Fruit fly (Drosophila melanogaster) Kc167 (cell line): ENCODE data around the gene CG13062.

Source experiments
- Myc ChIP-seq: fragments of >200 bp; optimal IDR thresholded peaks from 2 replicates; lab custom pipeline; 2017; ENCODE audit warnings: missing external identifiers
- Sin3A ChIP-seq: fragments of >200 bp; optimal IDR thresholded peaks from 2 replicates; lab custom pipeline; 2018; ENCODE audit warnings: missing external identifiers
- h ChIP-seq: fragments of >200 bp; optimal IDR thresholded peaks from 3 replicates; lab custom pipeline; 2018; ENCODE audit warnings: missing external identifiers
- insv ChIP-seq: fragments of >200 bp; optimal IDR thresholded peaks from 3 replicates; lab custom pipeline; 2018; ENCODE audit warnings: missing external identifiers
- psq ChIP-seq: fragments of >200 bp; optimal IDR thresholded peaks from 2 replicates; lab custom pipeline; 2017; ENCODE audit warnings: missing external identifiers
- ttk ChIP-seq: sonication (Bioruptor generic); optimal IDR thresholded peaks from 2 replicates; lab custom pipeline; 2017; ENCODE audit warnings: missing external identifiers

The CG13062 gene

dm6 chr3L:16305820-16306650, 8.1 kb upstream of the CG13062 start, which contains the start of the genes CG13043 and CG13063:
Gene CG13043, minus strand, starts transcription at chr3L:16305870.
Gene CG13063, plus strand, starts transcription at chr3L:16306600.
- no peak for TF ChIP-seq Myc (lab: Kevin White, UChicago)
- TF ChIP-seq Sin3A = no peak
- TF ChIP-seq psq = no peak
- TF ChIP-seq h (lab: Kevin White, UChicago) = no peak

dm6 chr3L:16308380-16308779, 5.7 kb upstream of the CG13062 start, which contains the start of gene CG13042:
Gene CG13042, minus strand, starts transcription at chr3L:16308480.
- TF ChIP-seq h (lab: Kevin White, UChicago) = no peak
- TF ChIP-seq Myc (lab: Kevin White, UChicago) = no peak
- no peak for TF ChIP-seq insv
- TF ChIP-seq psq = no peak
- no peak for TF ChIP-seq ttk (lab: Kevin White, UChicago)
- no peak for TF ChIP-seq Sin3A

dm6 chr3L:16309972-16310371, 4.1 kb upstream of the CG13062 start:
- TF ChIP-seq h (lab: Kevin White, UChicago) = no peak
- TF ChIP-seq psq = no peak
- no peak for TF ChIP-seq insv
- TF ChIP-seq ttk (lab: Kevin White, UChicago) = no peak
- TF ChIP-seq Myc (lab: Kevin White, UChicago) = no peak
- no peak for TF ChIP-seq Sin3A

- no peak for TF ChIP-seq insv
- TF ChIP-seq ttk (lab: Kevin White, UChicago) = no peak
- no peak for TF ChIP-seq Sin3A
- TF ChIP-seq h (lab: Kevin White, UChicago) = no peak
- TF ChIP-seq psq = no peak
- no peak for TF ChIP-seq Myc (lab: Kevin White, UChicago)
Measured at dm6 chr3L:16317724-16318123, 3.6 kb downstream of the CG13062 start, which contains the start of gene Nplp3. Gene Nplp3, plus strand, starts transcription at chr3L:16318024.

- TF ChIP-seq h (lab: Kevin White, UChicago) (no peak), Myc (lab: Kevin White, UChicago) (no peak), ttk (lab: Kevin White, UChicago) (no peak), psq (no peak), insv (no peak), Sin3A (no peak)
Measured at dm6 chr3L:16319399-16319906, 5.4 kb downstream of the CG13062 start, which contains the start of the genes CG13041 and CG13060. Gene CG13041, minus strand, starts transcription at chr3L:16319526. Gene CG13060, plus strand, starts transcription at chr3L:16319856.

- TF ChIP-seq h (lab: Kevin White, UChicago) (no peak), Myc (lab: Kevin White, UChicago) (no peak)
Measured at dm6 chr3L:16321172-16321571, 7.1 kb downstream of the CG13062 start, which contains the start of gene CG42718. Gene CG42718, minus strand, starts transcription at chr3L:16321272.

dm6 chr3L:16323372-16323771, 9.3 kb downstream of the CG13062 start, which contains the start of gene CG13059:
Gene CG13059, plus strand, starts transcription at chr3L:16323672.
- TF ChIP-seq h (lab: Kevin White, UChicago) (no peak), psq (no peak), insv (no peak), Sin3A (no peak), Myc (lab: Kevin White, UChicago) (no peak), ttk (lab: Kevin White, UChicago) (no peak)

dm6 chr3L:16326657-16327056, 12.6 kb downstream of the CG13062 start, which contains the start of the genes CG13040 and CG13039:
Gene CG13040, minus strand, starts transcription at chr3L:16326757.
Gene CG13039, minus strand, starts transcription at chr3L:16326762.
- TF ChIP-seq h (lab: Kevin White, UChicago) (no peak), insv (no peak), Myc (lab: Kevin White, UChicago) (no peak), ttk (lab: Kevin White, UChicago) (no peak), Sin3A (no peak), psq (no peak)

dm6 chr3L:16327776-16328175, 13.7 kb downstream of the CG13062 start, which contains the start of gene CG13038:
Gene CG13038, minus strand, starts transcription at chr3L:16327893.
- TF ChIP-seq insv (no peak), psq (no peak), Myc (lab: Kevin White, UChicago) (no peak), h (lab: Kevin White, UChicago) (no peak), Sin3A (no peak), ttk (lab: Kevin White, UChicago) (no peak)

- TF ChIP-seq h (lab: Kevin White, UChicago) (no peak), Myc (lab: Kevin White, UChicago) (no peak), ttk (lab: Kevin White, UChicago) (no peak), Sin3A (no peak), psq (no peak), insv (no peak)
Measured at dm6 chr3L:16328207-16328891, 14.3 kb downstream of the CG13062 start, which contains the start of gene CG13058. Gene CG13058, plus strand, starts transcription at chr3L:16328841.

- TF ChIP-seq ttk (lab: Kevin White, UChicago) = no peak
- TF ChIP-seq Myc (lab: Kevin White, UChicago) = no peak
- TF ChIP-seq Sin3A = no peak
- no peak for TF ChIP-seq h (lab: Kevin White, UChicago)
- no peak for TF ChIP-seq psq
- TF ChIP-seq insv = no peak
Measured at dm6 chr3L:16329495-16329894, 15.4 kb downstream of the CG13062 start, which contains the start of gene CG33061. Gene CG33061, plus strand, starts transcription at chr3L:16329795.

- TF ChIP-seq insv (no peak), ttk (lab: Kevin White, UChicago) (no peak), psq (no peak), Sin3A (no peak), Myc (lab: Kevin White, UChicago) (no peak), h (lab: Kevin White, UChicago) (no peak)
Measured at dm6 chr3L:16330740-16331139, 16.7 kb downstream of the CG13062 start, which contains the start of gene CG33060. Gene CG33060, plus strand, starts transcription at chr3L:16331040.
